Worm (Caenorhabditis elegans) whole organism, L3 larva: ENCODE measurements around the gene C16C8.26.

Experiments
- ceh-9 ChIP-seq: sonication (generic microtip); optimal IDR thresholded peaks from 2 replicates; lab custom pipeline; 2018; ENCODE audit warnings: missing biosample characterization, missing genetic modification characterization
- egl-27 ChIP-seq: sonication (generic microtip); optimal IDR thresholded peaks from 4 replicates; lab custom pipeline; 2017; ENCODE audit warnings: missing biosample characterization, missing genetic modification reagents, missing genetic modification characterization
- elt-1 ChIP-seq: fragments of 150-350 bp; optimal IDR thresholded peaks from 2 replicates; lab custom pipeline; 2014; ENCODE audit warnings: missing biosample characterization, missing genetic modification characterization
- elt-2 ChIP-seq: sonication (generic microtip); optimal IDR thresholded peaks from 2 replicates; lab custom pipeline; 2016; ENCODE audit warnings: missing genetic modification reagents, mild to moderate bottlenecking, missing genetic modification characterization, missing compliant biosample characterization
- elt-3 ChIP-seq, 3 experiments: fragments of 150-350 bp in 1 of 3; sonication (generic microtip) in 2 of 3; optimal IDR thresholded peaks; 2 replicates in 2 of 3; 4 replicates in 1 of 3; lab custom pipeline; 2014 to 2017; ENCODE audit warnings: missing biosample characterization in 3 of 3, missing genetic modification characterization in 3 of 3
- lin-39 ChIP-seq: fragments of 150-350 bp; optimal IDR thresholded peaks from 2 replicates; lab custom pipeline; 2018; ENCODE audit warnings: missing biosample characterization, missing genetic modification reagents, missing genetic modification characterization
- nhr-11 ChIP-seq: fragments of 150-350 bp; optimal IDR thresholded peaks from 2 replicates; lab custom pipeline; 2014; ENCODE audit warnings: missing biosample characterization, missing genetic modification characterization
- nhr-43 ChIP-seq: sonication (generic microtip); optimal IDR thresholded peaks from 2 replicates; lab custom pipeline; 2016; ENCODE audit warnings: mild to moderate bottlenecking, missing genetic modification characterization, missing compliant biosample characterization; ENCODE audit not compliant: poor library complexity, severe bottlenecking
- nhr-67 ChIP-seq: fragments of 150-350 bp; optimal IDR thresholded peaks from 2 replicates; lab custom pipeline; 2014; ENCODE audit warnings: missing biosample characterization, missing genetic modification characterization
- nhr-77 ChIP-seq: fragments of 150-350 bp; optimal IDR thresholded peaks from 2 replicates; lab custom pipeline; 2014; ENCODE audit warnings: missing biosample characterization, missing genetic modification characterization
- pha-4 ChIP-seq: fragments of 150-350 bp; optimal IDR thresholded peaks from 2 replicates; lab custom pipeline; 2014; ENCODE audit warnings: missing biosample characterization, missing genetic modification reagents, missing genetic modification characterization
- unc-62 ChIP-seq: fragments of 150-350 bp; sonication (generic microtip); optimal IDR thresholded peaks from 4 replicates; lab custom pipeline; 2014; ENCODE audit warnings: missing biosample characterization, missing genetic modification reagents, missing genetic modification characterization
- ztf-4 ChIP-seq: fragments of 150-350 bp; optimal IDR thresholded peaks from 2 replicates; lab custom pipeline; 2014; ENCODE audit warnings: missing biosample characterization, missing genetic modification characterization

ce11 chrII:3416528-3416927 lies 41.6 kb downstream of the C16C8.26 start, which contains the start of gene nep-6:
- TF ChIP-seq egl-27 (tag; lab: Kevin White, UChicago) (no peak), ceh-9 (tag; lab: Kevin White, UChicago) (no peak), nhr-77 (no peak), lin-39 (tag; lab: Kevin White, UChicago) (no peak), nhr-11 (tag; lab: Kevin White, UChicago) (no peak), unc-62 (GFP tag; lab: Kevin White, UChicago) (no peak), pha-4 (tag; lab: Kevin White, UChicago) (no peak), nhr-67 (tag; lab: Kevin White, UChicago) (no peak), elt-2 (tag; lab: Kevin White, UChicago) (no peak), nhr-43 (tag; lab: Kevin White, UChicago) (no peak), elt-3 (tag; optimal IDR thresholded peaks at IDR 0.05; lab: Kevin White, UChicago) (no peak), elt-1 (tag; lab: Kevin White, UChicago) (no peak), ztf-4 (tag; lab: Kevin White, UChicago) (no peak)
